Worm (Caenorhabditis elegans): ENCODE data around the gene nhr-162.
A peak's percentile ranks its signal among the peaks of the same experiment; 100 is the strongest.

Gene nhr-162

DNA sequence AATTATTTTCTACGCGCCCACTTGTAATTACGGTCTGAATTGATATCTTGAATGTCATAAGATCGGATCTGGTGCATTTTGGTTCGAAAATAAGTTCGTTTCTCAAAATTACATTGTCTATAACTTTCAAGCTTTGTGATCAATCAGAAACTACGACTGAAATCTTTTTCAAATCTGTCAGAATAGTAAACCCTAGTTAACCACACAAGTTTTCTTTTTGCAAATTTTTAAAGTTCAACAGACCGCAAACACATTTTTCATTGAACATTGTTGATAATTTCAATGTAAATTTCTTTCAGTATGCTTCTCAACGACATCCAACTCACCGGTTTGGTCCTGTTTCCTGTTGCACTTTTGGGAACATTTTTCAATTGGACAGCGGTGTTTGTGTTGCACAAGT is 20.1 kb downstream of the nhr-162 start, which contains the start of gene srx-59:
Gene srx-59 (plus strand): TSS at position 301 of the 400 bp plus-strand sequence.
- TF ChIP-seq ZK546.5 (tag; optimal IDR thresholded peaks at IDR 0.05) = no peak
- no peak for TF ChIP-seq mml-1 (tag; optimal IDR thresholded peaks at IDR 0.05)

DNA sequence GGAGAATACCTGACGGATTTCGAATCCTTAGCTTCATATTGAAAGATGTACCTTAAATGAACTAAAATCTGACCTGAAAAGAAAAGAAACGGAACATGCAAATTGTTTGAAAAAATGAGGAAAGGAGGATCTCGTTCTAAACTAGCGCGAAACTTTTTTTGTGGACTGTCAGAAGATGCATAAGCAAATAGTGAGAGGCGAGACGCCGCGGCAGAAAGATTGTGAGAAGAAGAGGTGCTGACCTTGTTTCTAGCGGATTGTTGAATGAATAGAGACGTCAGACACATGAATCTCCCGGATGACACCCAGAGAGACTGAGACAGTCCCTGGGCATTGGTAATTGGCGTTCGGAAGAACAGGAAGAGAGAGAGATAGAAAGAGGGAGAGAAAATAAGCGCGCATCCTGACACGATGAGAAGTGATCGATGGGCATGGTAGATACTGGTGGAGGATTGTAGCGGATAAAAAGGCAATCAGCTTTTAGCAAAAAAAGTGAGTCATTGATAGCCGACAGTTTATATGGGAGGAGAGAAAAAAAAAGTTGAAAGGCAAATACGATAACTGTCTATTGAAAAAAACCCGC is 21.6 kb downstream of the nhr-162 start, which contains the start of gene ptr-15:
Gene ptr-15 (minus strand): TSS at position 51 of the 583 bp plus-strand sequence.
- TF ChIP-seq elt-3 (tag; optimal IDR thresholded peaks at IDR 0.05) (peak in 1 of 3 experiments; percentile 19), lin-15B (tag; optimal IDR thresholded peaks at IDR 0.05) (no peak), nhr-25 (tag; optimal IDR thresholded peaks at IDR 0.05) (peak; percentile 13), egl-27 (tag; optimal IDR thresholded peaks at IDR 0.05) (no peak), lin-39 (tag; optimal IDR thresholded peaks at IDR 0.05) (no peak), R02D3.7 (tag; optimal IDR thresholded peaks at IDR 0.05) (no peak), nhr-11 (tag; optimal IDR thresholded peaks at IDR 0.05) (no peak), nhr-23 (tag; optimal IDR thresholded peaks at IDR 0.05) (peak; percentile 82), nhr-43 (tag; optimal IDR thresholded peaks at IDR 0.05; ENCODE audit: poor library complexity, severe bottlenecking) (peak; percentile 34), sea-2 (GFP tag; optimal IDR thresholded peaks at IDR 0.05) (no peak), pqm-1 (tag; optimal IDR thresholded peaks at IDR 0.05) (no peak)

DNA sequence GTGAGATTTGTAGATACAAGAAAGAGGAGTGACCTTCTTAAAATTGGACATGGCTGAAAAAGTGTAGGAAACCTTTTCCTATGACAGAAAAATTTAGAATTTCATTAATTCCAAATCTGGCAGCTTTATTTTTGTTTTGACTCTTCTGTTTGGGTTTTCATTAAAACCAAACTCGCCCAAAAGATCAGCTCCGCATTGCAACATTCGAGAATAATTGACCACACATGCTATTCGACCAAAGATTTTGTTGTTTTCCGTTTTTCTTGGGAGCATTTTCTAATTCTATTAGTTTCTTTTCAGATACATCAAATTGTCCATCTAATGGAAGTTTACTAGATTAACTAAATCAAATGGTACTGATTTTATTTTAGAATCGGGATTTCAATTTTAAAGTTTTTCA is 35.4 kb downstream of the nhr-162 start, which contains the start of gene mec-1:
Gene mec-1 (plus strand): TSS at position 301 of the 400 bp plus-strand sequence.
- no peak for TF ChIP-seq nhr-25 (tag; optimal IDR thresholded peaks at IDR 0.05)
- TF ChIP-seq nhr-76 (tag; optimal IDR thresholded peaks at IDR 0.05) = no peak
- no peak for TF ChIP-seq aly-2 (tag; optimal IDR thresholded peaks at IDR 0.05)
- TF ChIP-seq elt-1 (tag; optimal IDR thresholded peaks at IDR 0.05) = no peak
- TF ChIP-seq lsy-12 (tag; optimal IDR thresholded peaks at IDR 0.05) = no peak
- TF ChIP-seq nhr-28 (tag; optimal IDR thresholded peaks at IDR 0.05) = no peak
- no peak for TF ChIP-seq daf-12 (tag; optimal IDR thresholded peaks at IDR 0.05)
- no peak for TF ChIP-seq ceh-16 (tag; optimal IDR thresholded peaks at IDR 0.05)
- TF ChIP-seq fkh-2 (tag; optimal IDR thresholded peaks at IDR 0.05) = no peak
- no peak for TF ChIP-seq nhr-237 (tag; optimal IDR thresholded peaks at IDR 0.05)
- TF ChIP-seq snpc-4 (tag; optimal IDR thresholded peaks at IDR 0.05) = no peak
- TF ChIP-seq ceh-9 (tag; optimal IDR thresholded peaks at IDR 0.05) = no peak

DNA sequence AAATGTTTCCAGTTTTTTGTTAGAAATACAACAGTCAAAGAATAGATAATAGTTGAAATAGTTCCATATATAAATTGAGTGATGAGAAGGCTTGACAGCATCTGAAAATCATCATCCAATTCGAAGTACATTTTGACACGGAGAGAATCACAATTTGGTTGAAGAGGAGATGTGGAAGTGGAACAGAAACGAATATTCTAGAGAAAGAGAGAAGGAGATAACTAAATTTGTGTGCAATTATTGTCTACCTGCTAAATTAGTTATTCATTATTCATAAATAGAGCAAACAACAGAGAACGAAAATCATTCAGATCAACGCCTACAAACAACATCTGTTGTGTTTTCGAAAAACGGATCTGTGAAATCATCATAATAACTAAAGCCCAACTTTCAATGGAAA is 37.9 kb downstream of the nhr-162 start, which contains the start of gene srg-31:
Gene srg-31 (minus strand): TSS at position 101 of the 400 bp plus-strand sequence.
- TF ChIP-seq nhr-76 (tag; optimal IDR thresholded peaks at IDR 0.05) (no peak), lin-39 (tag; optimal IDR thresholded peaks at IDR 0.05) (no peak), unc-39 (tag; optimal IDR thresholded peaks at IDR 0.05) (no peak), ztf-4 (tag; optimal IDR thresholded peaks at IDR 0.05) (no peak)

DNA sequence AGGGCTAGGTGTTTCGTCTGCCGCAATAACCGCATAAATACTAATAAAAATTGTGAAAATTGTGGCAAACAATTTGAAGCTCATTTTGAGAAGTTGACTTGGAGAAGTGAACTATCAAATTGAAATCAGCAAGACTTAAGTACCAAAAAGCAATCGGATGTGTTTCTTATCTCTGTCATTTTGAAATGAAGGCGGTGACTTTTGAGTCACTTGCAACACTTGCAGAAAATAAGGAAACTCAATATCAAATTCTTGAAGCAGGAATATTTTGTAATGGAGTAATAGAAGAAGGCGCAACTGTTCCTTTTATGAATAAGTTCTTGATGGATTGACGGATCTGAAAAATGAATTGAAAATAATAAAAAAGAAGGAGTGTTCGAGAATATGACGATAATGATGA is 40.4 kb downstream of the nhr-162 start, which contains the start of gene T07H8.11:
Gene T07H8.11 (minus strand): TSS at position 101 of the 400 bp plus-strand sequence.
- no peak for TF ChIP-seq nhr-25 (tag; optimal IDR thresholded peaks at IDR 0.05)
- TF ChIP-seq skn-1 (tag; optimal IDR thresholded peaks at IDR 0.05) = no peak
- no peak for TF ChIP-seq ztf-4 (tag; optimal IDR thresholded peaks at IDR 0.05)
- TF ChIP-seq fkh-2 (tag; optimal IDR thresholded peaks at IDR 0.05) = no peak
- no peak for TF ChIP-seq snpc-4 (tag; optimal IDR thresholded peaks at IDR 0.05)
- TF ChIP-seq nhr-28 (tag; optimal IDR thresholded peaks at IDR 0.05) = no peak
- no peak for TF ChIP-seq nhr-77 (tag; optimal IDR thresholded peaks at IDR 0.05)
- no peak for TF ChIP-seq nhr-237 (tag; optimal IDR thresholded peaks at IDR 0.05)
- TF ChIP-seq ceh-16 (tag; optimal IDR thresholded peaks at IDR 0.05) = no peak
- no peak for TF ChIP-seq aly-2 (tag; optimal IDR thresholded peaks at IDR 0.05)
- no peak for TF ChIP-seq nhr-23 (tag; optimal IDR thresholded peaks at IDR 0.05)
- no peak for TF ChIP-seq ceh-82 (tag; optimal IDR thresholded peaks at IDR 0.05)
- TF ChIP-seq sea-2 (GFP tag; optimal IDR thresholded peaks at IDR 0.05) = no peak
- TF ChIP-seq mml-1 (tag; optimal IDR thresholded peaks at IDR 0.05) = no peak
- TF ChIP-seq jun-1 (tag; optimal IDR thresholded peaks at IDR 0.05) = no peak
- TF ChIP-seq pqm-1 (tag; optimal IDR thresholded peaks at IDR 0.05) = no peak
- TF ChIP-seq pha-4 (tag; optimal IDR thresholded peaks at IDR 0.05) = no peak
- TF ChIP-seq elt-1 (tag; optimal IDR thresholded peaks at IDR 0.05) = no peak
- no peak for TF ChIP-seq egl-5 (tag; optimal IDR thresholded peaks at IDR 0.05)

Measured in whole organism, L3 larva.